Fruit fly (Drosophila melanogaster): Measurements from ENCODE around the gene Nmdmc.

The Nmdmc gene

DNA sequence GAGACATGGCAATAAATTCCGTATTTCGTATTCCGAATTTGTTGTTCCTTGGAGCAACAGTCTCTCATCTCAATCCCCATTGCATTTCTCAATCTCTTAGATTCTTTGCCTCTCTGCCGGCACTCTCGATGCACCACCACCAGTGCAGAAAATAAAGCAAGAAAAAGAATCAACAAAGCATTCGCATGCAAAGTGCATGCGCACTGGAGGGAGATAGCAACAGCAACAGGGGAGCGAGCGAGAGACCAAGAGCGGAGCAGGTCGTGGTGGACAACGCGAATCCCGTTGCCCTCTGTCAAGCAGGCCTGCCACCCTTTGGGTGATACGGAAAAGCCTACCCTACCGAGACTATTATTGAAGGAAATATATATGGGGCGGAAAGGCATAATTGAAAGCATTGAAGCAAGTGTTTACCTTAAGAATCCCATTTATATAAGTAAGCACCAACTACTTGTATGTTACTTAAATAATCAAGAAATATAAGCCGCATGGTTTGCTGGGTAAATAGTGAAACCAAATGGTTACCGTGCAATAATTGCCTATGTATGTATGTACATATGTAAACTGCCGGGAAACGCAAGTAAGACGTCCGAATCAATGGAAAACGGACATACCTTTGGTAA, 6.2 kb upstream of the Nmdmc start:
- TF ChIP-seq CG11762 (GFP tag; optimal IDR thresholded peaks at IDR 0.05; ENCODE audit: insufficient read depth) (no peak), achi (GFP tag; optimal IDR thresholded peaks at IDR 0.05) (no peak), CG8119 (GFP tag; IDR thresholded peaks at IDR 0.05) (no peak), Eip75B (GFP tag; optimal IDR thresholded peaks at IDR 0.05) (peak; percentile 8), CG15336 (GFP tag; IDR thresholded peaks at IDR 0.05) (no peak), pdm3 (GFP tag; optimal IDR thresholded peaks at IDR 0.05) (no peak), Sox15 (GFP tag; optimal IDR thresholded peaks at IDR 0.05) (no peak), esn (GFP tag; optimal IDR thresholded peaks at IDR 0.05) (no peak), Hr4 (GFP tag; optimal IDR thresholded peaks at IDR 0.05) (no peak), net (GFP tag; optimal IDR thresholded peaks at IDR 0.05) (peak; percentile 13), salr (GFP tag; optimal IDR thresholded peaks at IDR 0.05) (peak in 1 of 2 experiments; percentile 59), CG6792 (GFP tag; optimal IDR thresholded peaks at IDR 0.05) (peak; percentile 9), CG16779 (tag; optimal IDR thresholded peaks at IDR 0.05) (peak; percentile 55), Ets21C (GFP tag; optimal IDR thresholded peaks at IDR 0.05) (no peak), spab (GFP tag; optimal IDR thresholded peaks at IDR 0.05) (peak; percentile 37), Sox102F (GFP tag; optimal IDR thresholded peaks at IDR 0.05) (peak; percentile 21), CG6276 (GFP tag; optimal IDR thresholded peaks at IDR 0.05) (peak; percentile 68), Lpt (GFP tag; optimal IDR thresholded peaks at IDR 0.05) (peak; percentile 66), CG6808 (GFP tag; optimal IDR thresholded peaks at IDR 0.05) (peak; percentile 74), dac (GFP tag; optimal IDR thresholded peaks at IDR 0.05) (no peak), Sox14 (GFP tag; optimal IDR thresholded peaks at IDR 0.05) (peak; percentile 68), lz (GFP tag; optimal IDR thresholded peaks at IDR 0.05) (no peak), Met (GFP tag; optimal IDR thresholded peaks at IDR 0.05) (peak; percentile 13), CG6163 (GFP tag; IDR thresholded peaks at IDR 0.05) (no peak), CG1621 (tag; optimal IDR thresholded peaks at IDR 0.05) (peak; percentile 74), fkh (GFP tag; optimal IDR thresholded peaks at IDR 0.05) (peak; percentile 83), Eip93F (GFP tag; optimal IDR thresholded peaks at IDR 0.05) (peak; percentile 19), CG10631 (GFP tag; optimal IDR thresholded peaks at IDR 0.05) (no peak), CG4318 (GFP tag; optimal IDR thresholded peaks at IDR 0.05) (no peak), CG7368 (GFP tag; optimal IDR thresholded peaks at IDR 0.05) (peak; percentile 15), cyc (GFP tag; optimal IDR thresholded peaks at IDR 0.05) (no peak), fd85E (GFP tag; optimal IDR thresholded peaks at IDR 0.05) (peak; percentile 11), CG11294 (GFP tag; IDR thresholded peaks at IDR 0.05) (no peak), CG3919 (GFP tag; optimal IDR thresholded peaks at IDR 0.05) (peak; percentile 35), topi (GFP tag; optimal IDR thresholded peaks at IDR 0.05) (no peak), CG10669 (GFP tag; optimal IDR thresholded peaks at IDR 0.05) (peak; percentile 59), acj6 (GFP tag; optimal IDR thresholded peaks at IDR 0.05) (no peak), vri (GFP tag; optimal IDR thresholded peaks at IDR 0.05) (no peak), Smox (GFP tag; optimal IDR thresholded peaks at IDR 0.05) (no peak), CG11902 (GFP tag; optimal IDR thresholded peaks at IDR 0.05) (no peak), CG34406 (GFP tag; optimal IDR thresholded peaks at IDR 0.05) (no peak), CG8632 (GFP tag; optimal IDR thresholded peaks at IDR 0.05) (no peak), Eip78C (GFP tag) (peak; percentile 78), svp (GFP tag) (peak; percentile 92), CG9139 (GFP tag; optimal IDR thresholded peaks at IDR 0.05) (peak; percentile 72), CG32006 (GFP tag; optimal IDR thresholded peaks at IDR 0.05) (no peak), fd59A (GFP tag; optimal IDR thresholded peaks at IDR 0.05) (peak; percentile 30), OdsH (GFP tag; optimal IDR thresholded peaks at IDR 0.05) (peak; percentile 6), Hr39 (GFP tag; optimal IDR thresholded peaks at IDR 0.05) (no peak), eg (GFP tag; IDR thresholded peaks at IDR 0.05) (no peak), CG6854 (GFP tag; optimal IDR thresholded peaks at IDR 0.05) (peak; percentile 70), CG3032 (tag; optimal IDR thresholded peaks at IDR 0.05) (peak; percentile 59), Hr38 (GFP tag; optimal IDR thresholded peaks at IDR 0.05) (no peak)

All from whole organism, prepupa.